Worm (Caenorhabditis elegans): Measurements from ENCODE around the gene srw-89.

The srw-89 gene

ce11 chrV:3994048-3994447 lies 22.8 kb upstream of the srw-89 start, which contains the start of gene K09D9.9:
K09D9.9 (minus strand) TSS chrV:3994148.
- no peak for TF ChIP-seq unc-62 (GFP tag; optimal IDR thresholded peaks at IDR 0.05)

- no peak for TF ChIP-seq unc-62 (GFP tag; optimal IDR thresholded peaks at IDR 0.05)
Observed at ce11 chrV:3995838-3996237, 21.0 kb upstream of the srw-89 start, which contains the start of gene srx-62. srx-62 (minus strand) TSS chrV:3995938.

DNA sequence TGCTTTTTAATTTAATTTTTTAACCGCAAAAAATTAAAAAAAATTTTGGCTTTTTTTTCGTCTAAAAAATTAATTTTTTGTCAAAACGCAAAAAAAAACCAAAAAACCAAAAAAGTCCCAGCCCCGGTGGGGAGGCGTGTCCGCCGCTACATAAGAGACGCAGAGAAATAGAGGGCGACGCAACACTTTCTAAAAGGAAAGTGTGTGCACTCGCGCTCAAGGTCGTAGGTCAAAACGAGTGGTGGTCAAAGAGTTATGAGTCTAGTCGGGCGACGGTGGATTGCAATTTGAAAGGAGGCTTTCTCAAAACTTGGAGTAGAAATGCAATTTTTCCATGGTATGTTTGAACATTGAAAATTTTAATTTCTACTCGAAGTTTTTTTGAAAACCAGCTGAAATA lies 12.3 kb upstream of the srw-89 start:
- no peak for TF ChIP-seq unc-62 (GFP tag; optimal IDR thresholded peaks at IDR 0.05)

ce11 chrV:4005219-4005618 lies 11.7 kb upstream of the srw-89 start, which contains the start of gene srh-8:
srh-8 (plus strand) TSS chrV:4005519.
- TF ChIP-seq unc-62 (GFP tag; optimal IDR thresholded peaks at IDR 0.05), result no peak

DNA sequence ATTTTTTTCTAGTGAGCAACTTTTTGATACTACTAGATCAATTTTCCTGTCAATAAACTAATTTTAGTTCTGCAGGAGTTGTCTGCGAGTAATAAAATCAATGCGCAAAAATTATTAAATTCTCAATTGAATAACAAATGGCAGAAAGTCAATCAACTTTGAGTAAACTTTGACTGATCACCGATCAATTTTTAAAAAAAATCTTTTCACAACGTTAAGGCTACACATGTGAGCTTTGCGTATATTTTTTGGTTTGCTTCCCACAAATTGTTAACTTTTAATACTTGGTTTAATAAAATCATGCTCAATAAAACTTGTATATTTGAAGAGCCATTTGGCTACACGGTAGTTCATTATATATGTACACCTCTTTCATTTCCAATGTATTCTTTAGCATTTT lies 9.0 kb upstream of the srw-89 start, which contains the start of gene srh-7:
Gene srh-7, plus strand, starts transcription at position 301 of the 400 bp plus-strand sequence.
- no peak for TF ChIP-seq unc-62 (GFP tag; optimal IDR thresholded peaks at IDR 0.05)

ce11 chrV:4010170-4010569 lies 6.7 kb upstream of the srw-89 start, which contains the start of gene srh-4:
srh-4 (plus strand) TSS chrV:4010470.
- no peak for TF ChIP-seq unc-62 (GFP tag; optimal IDR thresholded peaks at IDR 0.05)

DNA sequence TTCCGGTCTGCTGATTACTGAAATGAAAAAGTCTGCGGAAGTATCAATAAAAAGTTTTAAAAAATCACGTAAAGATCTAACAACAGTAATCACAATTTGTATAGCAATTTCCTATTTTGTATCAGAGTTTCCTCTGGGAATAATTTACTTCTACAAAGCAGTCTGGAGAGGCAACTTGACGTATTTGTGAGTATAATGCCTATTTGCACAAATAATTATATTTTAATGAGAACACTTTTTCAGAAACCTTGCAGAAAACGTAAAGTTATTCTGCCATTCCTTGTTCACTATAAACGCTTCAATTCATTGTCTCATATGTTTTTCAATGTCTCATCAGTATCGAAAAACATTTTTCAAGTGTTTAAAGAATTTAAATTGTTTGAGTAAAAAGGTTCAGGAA lies 1.7 kb downstream of the srw-89 start:
- no peak for TF ChIP-seq unc-62 (GFP tag; optimal IDR thresholded peaks at IDR 0.05)

ce11 chrV:4019188-4019587 lies 2.3 kb downstream of the srw-89 start, which contains the start of gene K09D9.3:
K09D9.3 (plus strand) TSS chrV:4019488.
- no peak for TF ChIP-seq unc-62 (GFP tag; optimal IDR thresholded peaks at IDR 0.05)

- no peak for TF ChIP-seq unc-62 (GFP tag; optimal IDR thresholded peaks at IDR 0.05)
Observed at ce11 chrV:4021776-4022175, 4.9 kb downstream of the srw-89 start, which contains the start of gene K09D9.14. K09D9.14 (minus strand) TSS chrV:4021876.

ce11 chrV:4022309-4022708 lies 5.4 kb downstream of the srw-89 start, which contains the start of gene cyp-35A3:
cyp-35A3 (plus strand) TSS chrV:4022609.
- no peak for TF ChIP-seq unc-62 (GFP tag; optimal IDR thresholded peaks at IDR 0.05)

DNA sequence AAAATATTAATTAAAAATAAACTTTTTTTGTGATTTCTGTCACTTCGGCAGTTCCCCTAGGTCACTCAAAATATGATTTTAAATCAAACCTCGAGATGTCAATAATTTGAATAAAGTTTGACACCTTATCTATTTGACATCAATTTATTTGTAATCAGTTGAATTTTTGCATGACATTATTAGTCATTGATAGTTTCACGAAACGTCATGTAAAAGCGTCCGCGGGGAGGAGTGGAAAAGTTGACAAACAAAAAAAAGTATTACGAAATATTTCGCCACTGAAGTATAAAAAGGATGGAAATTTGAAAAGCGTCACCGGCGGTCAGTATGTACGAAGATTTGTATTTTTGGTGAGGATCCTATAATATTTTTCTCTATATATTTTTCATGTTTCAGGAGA lies 7.9 kb downstream of the srw-89 start, which contains the start of gene K09D9.1:
Gene K09D9.1, plus strand, starts transcription at position 271 of the 400 bp plus-strand sequence.
- no peak for TF ChIP-seq unc-62 (GFP tag; optimal IDR thresholded peaks at IDR 0.05)

ce11 chrV:4029627-4030026 lies 12.7 kb downstream of the srw-89 start:
- no peak for TF ChIP-seq unc-62 (GFP tag; optimal IDR thresholded peaks at IDR 0.05)

ce11 chrV:4031319-4031718 lies 14.4 kb downstream of the srw-89 start, which contains the start of gene cyp-35A4:
cyp-35A4 (plus strand) TSS chrV:4031619.
- no peak for TF ChIP-seq unc-62 (GFP tag; optimal IDR thresholded peaks at IDR 0.05)

DNA sequence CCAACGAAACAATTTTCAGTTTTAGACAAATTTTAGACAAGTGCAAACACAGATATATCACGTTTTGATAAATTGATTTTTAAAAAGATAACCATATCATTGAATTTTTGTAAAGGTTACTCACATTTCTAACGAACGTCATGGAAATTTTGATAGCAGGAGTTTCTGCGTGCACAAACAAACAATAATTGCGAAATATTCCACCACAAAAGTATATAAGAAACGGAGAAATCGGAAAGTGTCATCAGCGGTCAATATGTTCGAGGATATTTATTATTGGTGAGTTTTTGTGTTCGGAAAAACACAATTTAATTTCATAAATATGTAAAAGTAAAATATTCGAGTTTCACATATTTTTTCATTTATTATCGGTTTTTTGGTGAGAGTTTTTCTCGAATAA lies 17.4 kb downstream of the srw-89 start, which contains the start of gene C49G7.7:
Gene C49G7.7, plus strand, starts transcription at position 174 of the 400 bp plus-strand sequence.
- TF ChIP-seq unc-62 (GFP tag; optimal IDR thresholded peaks at IDR 0.05), result no peak

DNA sequence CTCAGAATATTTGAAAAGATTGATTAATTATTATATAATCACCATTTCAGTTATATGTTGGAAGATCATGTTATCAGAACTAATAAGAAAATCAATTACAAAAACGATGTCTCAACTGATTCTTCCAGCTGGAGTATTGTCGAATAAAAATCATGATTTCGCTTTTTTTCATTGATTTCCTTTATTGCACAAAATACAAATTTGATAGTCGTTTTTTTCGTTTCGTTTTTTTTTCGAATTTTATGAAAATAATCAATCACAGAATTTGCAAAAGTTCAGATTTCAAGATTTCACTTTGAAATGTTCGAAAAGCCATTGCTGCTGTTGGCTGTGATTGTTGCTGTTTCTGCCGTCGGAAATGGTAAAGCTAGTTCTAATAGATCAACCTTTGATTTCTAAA lies 18.9 kb downstream of the srw-89 start, which contains the start of gene C49G7.13:
Gene C49G7.13, plus strand, starts transcription at position 301 of the 400 bp plus-strand sequence.
- no peak for TF ChIP-seq unc-62 (GFP tag; optimal IDR thresholded peaks at IDR 0.05)

DNA sequence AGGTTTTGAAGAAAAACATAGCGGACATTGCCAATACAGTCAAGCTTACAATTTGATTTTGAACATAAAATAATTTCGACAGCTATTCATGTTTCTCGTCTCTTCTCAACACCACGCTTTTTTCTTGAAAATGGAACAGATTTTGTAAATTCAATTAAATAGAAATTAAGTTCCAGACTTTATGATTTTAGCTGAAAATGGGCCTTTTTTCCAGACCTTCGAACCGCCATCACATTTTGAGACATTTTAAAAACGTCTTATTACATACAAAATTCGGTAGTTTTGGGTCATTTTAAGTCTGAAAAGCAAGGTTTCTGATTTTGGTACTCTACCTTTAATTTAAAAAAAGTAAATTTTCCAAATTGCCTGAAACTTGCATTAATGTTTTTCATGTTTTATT lies 21.2 kb downstream of the srw-89 start, which contains the start of gene C49G7.12:
Gene C49G7.12, plus strand, starts transcription at position 301 of the 400 bp plus-strand sequence.
- TF ChIP-seq unc-62 (GFP tag; optimal IDR thresholded peaks at IDR 0.05), result no peak

- no peak for TF ChIP-seq unc-62 (GFP tag; optimal IDR thresholded peaks at IDR 0.05)
Observed at ce11 chrV:4038557-4038956, 21.7 kb downstream of the srw-89 start.
